Fruit fly (Drosophila melanogaster) whole organism, wandering third instar larva: Measurements from ENCODE around the gene CG6966.

Source experiments
- Dfd ChIP-seq: fragments of >200 bp; optimal IDR thresholded peaks from 2 replicates; lab custom pipeline; 2017; ENCODE audit warnings: missing biosample characterization, missing genetic modification characterization
- fru ChIP-seq: fragments of 200-800 bp; sonication (Bioruptor generic); optimal IDR thresholded peaks from 3 replicates; lab custom pipeline; 2016; ENCODE audit warnings: missing biosample characterization, mild to moderate bottlenecking, missing genetic modification characterization
- h ChIP-seq: fragments of 200-800 bp; sonication (Bioruptor generic); optimal IDR thresholded peaks from 3 replicates; lab custom pipeline; 2016; ENCODE audit warnings: missing biosample characterization, mild to moderate bottlenecking, missing genetic modification characterization
- sage ChIP-seq: fragments of 200-800 bp; sonication (Bioruptor generic); optimal IDR thresholded peaks from 2 replicates; lab custom pipeline; 2016; ENCODE audit warnings: missing biosample characterization, mild to moderate bottlenecking, missing genetic modification characterization

- TF ChIP-seq fru (GFP tag; lab: Kevin White, UChicago), result no peak
- no peak for TF ChIP-seq h
- TF ChIP-seq sage (GFP tag; lab: Kevin White, UChicago), result no peak
- no peak for TF ChIP-seq Dfd (GFP tag; lab: Kevin White, UChicago)
Measured at dm6 chr3R:15079185-15079584, 16.2 kb downstream of the CG6966 start, which contains the start of gene CG6974.
